Worm (Caenorhabditis elegans) whole organism, L1 larva: ENCODE data around the gene C15H11.1.

Experiments used
- C34B4.2 ChIP-seq: sonication (generic microtip); optimal IDR thresholded peaks from 2 replicates; lab custom pipeline; 2017; ENCODE audit warnings: mild to moderate bottlenecking, missing genetic modification characterization, missing compliant biosample characterization
- Y116A8C.19 ChIP-seq: sonication (generic microtip); optimal IDR thresholded peaks from 2 replicates; lab custom pipeline; 2016; ENCODE audit warnings: missing compliant biosample characterization, missing genetic modification characterization, borderline replicate concordance
- alr-1 ChIP-seq: fragments of 200-800 bp; sonication (Bioruptor generic); optimal IDR thresholded peaks from 2 replicates; lab custom pipeline; 2018; ENCODE audit warnings: borderline replicate concordance, mild to moderate bottlenecking, missing genetic modification characterization, missing compliant biosample characterization
- ama-1 ChIP-seq: fragments of 150-350 bp; optimal IDR thresholded peaks from 2 replicates; lab custom pipeline; 2014
- ceh-63 ChIP-seq: fragments of 200-800 bp; sonication (Bioruptor generic); optimal IDR thresholded peaks from 2 replicates; lab custom pipeline; 2018; ENCODE audit warnings: mild to moderate bottlenecking, missing genetic modification characterization, missing compliant biosample characterization
- ceh-8 ChIP-seq: fragments of 200-800 bp; sonication (Bioruptor generic); optimal IDR thresholded peaks from 2 replicates; lab custom pipeline; 2018; ENCODE audit warnings: mild to moderate bottlenecking, missing genetic modification characterization, moderate library complexity, missing compliant biosample characterization
- dpl-1 ChIP-seq, 3 experiments: fragments of 150-350 bp in 2 of 3; sonication (generic microtip) in 1 of 3; optimal IDR thresholded peaks; 2 replicates each; lab custom pipeline; 2014 to 2017; ENCODE audit warnings: missing biosample characterization in 3 of 3, missing genetic modification characterization in 3 of 3, missing genetic modification reagents in 3 of 3
- dsc-1 ChIP-seq: sonication (generic microtip); optimal IDR thresholded peaks from 2 replicates; lab custom pipeline; 2016; ENCODE audit warnings: mild to moderate bottlenecking, missing genetic modification characterization, missing compliant biosample characterization
- efl-1 ChIP-seq, 4 experiments: fragments of 150-350 bp; optimal IDR thresholded peaks in 3 of 4; peaks in 1 of 4; 1 replicate in 1 of 4; 2 replicates in 3 of 4; lab custom pipeline; 2014; ENCODE audit warnings: missing biosample characterization in 2 of 4, missing genetic modification characterization in 2 of 4, missing genetic modification reagents in 2 of 4
- egl-13 ChIP-seq: sonication (generic microtip); optimal IDR thresholded peaks from 2 replicates; lab custom pipeline; 2016; ENCODE audit warnings: missing genotype, missing genetic modification reagents, missing genetic modification characterization, missing compliant biosample characterization
- fkh-10 ChIP-seq: sonication (generic microtip); optimal IDR thresholded peaks from 2 replicates; lab custom pipeline; 2017; ENCODE audit warnings: missing biosample characterization, missing genetic modification reagents, missing genetic modification characterization
- grh-1 ChIP-seq: fragments of 200-800 bp; sonication (Bioruptor generic); IDR thresholded peaks from 2 replicates; pipeline ENCODE4 v1.3.6; 2022; ENCODE audit warnings: missing genetic modification reagents, missing genetic modification characterization, missing compliant biosample characterization
- jun-1 ChIP-seq: fragments of 150-350 bp; optimal IDR thresholded peaks from 2 replicates; lab custom pipeline; 2014; ENCODE audit warnings: missing biosample characterization, missing genetic modification reagents, missing genetic modification characterization
- lin-13 ChIP-seq: fragments of 150-350 bp; optimal IDR thresholded peaks from 2 replicates; lab custom pipeline; 2014; ENCODE audit warnings: missing biosample characterization, missing genetic modification reagents, missing genetic modification characterization
- lin-14 ChIP-seq: fragments of 200-800 bp; sonication (Bioruptor generic); optimal IDR thresholded peaks from 2 replicates; lab custom pipeline; 2018; ENCODE audit warnings: mild to moderate bottlenecking, missing genetic modification characterization, moderate library complexity, missing compliant biosample characterization
- lin-35 ChIP-seq, 2 experiments: fragments of 150-350 bp; optimal IDR thresholded peaks; 2 replicates each; lab custom pipeline; 2014; ENCODE audit warnings: missing biosample characterization in 2 of 2, missing genetic modification characterization in 2 of 2, missing genetic modification reagents in 2 of 2
- lin-39 ChIP-seq: fragments of 150-350 bp; optimal IDR thresholded peaks from 2 replicates; lab custom pipeline; 2014; ENCODE audit warnings: missing biosample characterization, missing genetic modification reagents, missing genetic modification characterization
- lir-3 ChIP-seq: sonication (generic microtip); optimal IDR thresholded peaks from 2 replicates; lab custom pipeline; 2016; ENCODE audit warnings: mild to moderate bottlenecking, missing genetic modification characterization, moderate library complexity, missing compliant biosample characterization; ENCODE audit not compliant: poor library complexity
- nhr-11 ChIP-seq: fragments of 150-350 bp; optimal IDR thresholded peaks from 2 replicates; lab custom pipeline; 2014; ENCODE audit warnings: missing biosample characterization, missing genetic modification characterization
- nhr-19 ChIP-seq: fragments of 200-800 bp; sonication (Bioruptor generic); conservative IDR thresholded peaks from 2 replicates; pipeline ENCODE4 v1.3.6; 2022; ENCODE audit warnings: missing genetic modification characterization, missing compliant biosample characterization
- nhr-237 ChIP-seq: fragments of 150-350 bp; optimal IDR thresholded peaks from 2 replicates; lab custom pipeline; 2014; ENCODE audit warnings: missing biosample characterization, missing genetic modification characterization
- nhr-71 ChIP-seq: sonication (generic microtip); optimal IDR thresholded peaks from 2 replicates; lab custom pipeline; 2016; ENCODE audit warnings: mild to moderate bottlenecking, missing genetic modification characterization, moderate library complexity, missing compliant biosample characterization
- nhr-77 ChIP-seq: fragments of 150-350 bp; optimal IDR thresholded peaks from 2 replicates; lab custom pipeline; 2014; ENCODE audit warnings: missing biosample characterization, missing genetic modification characterization
- nhr-85 ChIP-seq: sonication (generic microtip); peaks from one replicate; lab custom pipeline; 2016; ENCODE audit warnings: missing genetic modification characterization, inconsistent platforms, missing compliant biosample characterization
- pax-3 ChIP-seq: fragments of 200-800 bp; sonication (Bioruptor generic); optimal IDR thresholded peaks from 2 replicates; lab custom pipeline; 2018; ENCODE audit warnings: mild to moderate bottlenecking, missing genetic modification characterization, moderate library complexity, missing compliant biosample characterization
- snpc-4 ChIP-seq: fragments of 150-350 bp; optimal IDR thresholded peaks from 2 replicates; lab custom pipeline; 2014; ENCODE audit warnings: missing biosample characterization, missing genetic modification characterization
- sox-4 ChIP-seq: sonication (generic microtip); optimal IDR thresholded peaks from 2 replicates; lab custom pipeline; 2016; ENCODE audit warnings: missing genetic modification characterization, missing compliant biosample characterization
- sup-37 ChIP-seq: fragments of 200-800 bp; sonication (Bioruptor generic); optimal IDR thresholded peaks from 2 replicates; lab custom pipeline; 2018; ENCODE audit warnings: mild to moderate bottlenecking, missing genetic modification characterization, missing compliant biosample characterization
- swsn-7 ChIP-seq: sonication (generic microtip); optimal IDR thresholded peaks from 2 replicates; lab custom pipeline; 2016; ENCODE audit warnings: missing genetic modification characterization, missing compliant biosample characterization
- unc-62 ChIP-seq: fragments of 150-350 bp; optimal IDR thresholded peaks from 2 replicates; lab custom pipeline; 2014; ENCODE audit warnings: missing biosample characterization, missing genetic modification reagents, missing genetic modification characterization
- xbp-1 ChIP-seq: sonication (generic microtip); optimal IDR thresholded peaks from 2 replicates; lab custom pipeline; 2016; ENCODE audit warnings: missing genetic modification characterization, missing compliant biosample characterization
- zip-4 ChIP-seq: fragments of 200-800 bp; sonication (Bioruptor generic); optimal IDR thresholded peaks from 2 replicates; lab custom pipeline; 2018; ENCODE audit warnings: mild to moderate bottlenecking, missing genetic modification characterization, moderate library complexity, missing compliant biosample characterization

The C15H11.1 gene

DNA sequence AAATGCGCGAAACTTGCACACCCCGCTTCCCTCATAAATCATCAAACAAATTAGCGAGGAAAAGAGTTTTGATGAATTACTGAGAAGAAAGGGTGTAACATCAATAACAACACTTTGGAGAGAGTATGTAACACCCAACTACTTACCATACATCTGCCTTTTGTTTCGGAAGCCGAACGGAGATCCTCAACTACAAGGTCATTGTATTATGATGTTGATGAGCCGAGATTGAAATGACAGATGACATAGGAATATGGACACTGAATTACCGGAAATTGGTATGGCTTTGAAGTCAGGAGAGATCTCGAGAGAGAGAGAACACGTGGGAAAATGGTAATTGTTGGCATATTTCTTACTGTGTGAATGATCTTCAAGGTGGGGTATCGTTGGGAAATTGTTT lies 32.4 kb downstream of the C15H11.1 start:
- no peak for TF ChIP-seq lin-13 (GFP tag; lab: Kevin White, UChicago)
- no peak for TF ChIP-seq nhr-71 (tag; lab: Kevin White, UChicago)
- TF ChIP-seq grh-1 (GFP tag; lab: Robert Waterston, UW), result no peak
- no peak for TF ChIP-seq swsn-7 (tag; lab: Kevin White, UChicago)
- no peak for TF ChIP-seq Y116A8C.19 (tag; lab: Kevin White, UChicago)
- no peak for TF ChIP-seq zip-4
- TF ChIP-seq efl-1 (optimal IDR thresholded peaks at IDR 0.05; lab: Kevin White, UChicago), result no peak
- no peak for TF ChIP-seq efl-1 (GFP tag; optimal IDR thresholded peaks at IDR 0.05 in 1 of 2; lab: Kevin White, UChicago)
- no peak for TF ChIP-seq ceh-8 (GFP tag; lab: Kevin White, UChicago)
- TF ChIP-seq dsc-1 (tag; lab: Kevin White, UChicago), result no peak
- no peak for TF ChIP-seq nhr-77
- no peak for TF ChIP-seq nhr-237 (tag; lab: Kevin White, UChicago)
- TF ChIP-seq ceh-63 (GFP tag; lab: Kevin White, UChicago), result no peak
- TF ChIP-seq egl-13 (tag; lab: Kevin White, UChicago), result no peak
- TF ChIP-seq ama-1, result no peak
- TF ChIP-seq C34B4.2 (tag; lab: Kevin White, UChicago), result no peak
- TF ChIP-seq lin-39, result no peak

- TF ChIP-seq dsc-1 (tag; lab: Kevin White, UChicago), result peak; percentile 96
- peak; percentile 77 for TF ChIP-seq pax-3 (tag; lab: Kevin White, UChicago)
- no peak for TF ChIP-seq sup-37 (GFP tag; lab: Kevin White, UChicago)
- TF ChIP-seq nhr-71 (tag; lab: Kevin White, UChicago), result no peak
- TF ChIP-seq sox-4 (tag; lab: Kevin White, UChicago), result peak; percentile 3
Measured at ce11 chrV:14427069-14427825, 33.6 kb downstream of the C15H11.1 start.

DNA sequence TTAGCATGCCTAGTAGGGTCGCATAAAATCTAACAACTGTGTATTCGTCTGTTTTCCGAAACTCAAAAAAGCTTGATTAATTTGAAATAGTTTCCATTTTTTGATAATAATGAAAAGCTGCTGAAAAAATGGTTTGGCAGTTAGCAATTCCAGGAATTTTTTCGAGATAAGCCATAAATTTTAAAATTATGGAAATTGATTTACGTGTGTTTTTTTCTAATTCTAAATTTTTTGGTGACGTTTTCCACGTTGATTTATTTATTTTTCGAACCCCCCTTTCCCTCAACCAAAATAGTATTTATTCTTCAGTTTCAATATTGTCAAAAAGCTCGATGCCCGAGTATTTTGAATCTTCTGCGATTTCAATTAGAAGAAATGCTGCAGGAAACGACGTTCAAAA lies 35.3 kb downstream of the C15H11.1 start, which contains the start of gene F23B12.1:
TSS of gene F23B12.1 (plus strand) at position 301 of the 400 bp plus-strand sequence.
- TF ChIP-seq fkh-10 (GFP tag; lab: Kevin White, UChicago) (no peak), jun-1 (tag; lab: Kevin White, UChicago) (no peak), snpc-4 (tag; lab: Kevin White, UChicago) (no peak), lin-13 (GFP tag; lab: Kevin White, UChicago) (no peak), zip-4 (no peak), egl-13 (tag; lab: Kevin White, UChicago) (no peak), alr-1 (tag; lab: Kevin White, UChicago) (no peak), nhr-19 (GFP tag; lab: Robert Waterston, UW) (no peak), lir-3 (tag; lab: Kevin White, UChicago) (no peak)

ce11 chrV:14432259-14432658 lies 38.7 kb downstream of the C15H11.1 start, which contains the start of gene egl-1:
Gene egl-1 (minus strand): TSS chrV:14432359.
- TF ChIP-seq dpl-1 (GFP tag; optimal IDR thresholded peaks at IDR 0.05; lab: Kevin White, UChicago), result no peak
- no peak for TF ChIP-seq nhr-71 (tag; lab: Kevin White, UChicago)
- TF ChIP-seq lin-14, result no peak
- TF ChIP-seq C34B4.2 (tag; lab: Kevin White, UChicago), result no peak
- no peak for TF ChIP-seq lin-35 (GFP tag; optimal IDR thresholded peaks at IDR 0.05; lab: Kevin White, UChicago)
- no peak for TF ChIP-seq fkh-10 (GFP tag; lab: Kevin White, UChicago)
- TF ChIP-seq unc-62, result no peak
- no peak for TF ChIP-seq nhr-85
- no peak for TF ChIP-seq xbp-1 (tag; lab: Kevin White, UChicago)
- no peak for TF ChIP-seq nhr-11 (tag; lab: Kevin White, UChicago)
